Worm (Caenorhabditis elegans): ENCODE results near the gene slc-25A21.

The slc-25A21 gene

DNA sequence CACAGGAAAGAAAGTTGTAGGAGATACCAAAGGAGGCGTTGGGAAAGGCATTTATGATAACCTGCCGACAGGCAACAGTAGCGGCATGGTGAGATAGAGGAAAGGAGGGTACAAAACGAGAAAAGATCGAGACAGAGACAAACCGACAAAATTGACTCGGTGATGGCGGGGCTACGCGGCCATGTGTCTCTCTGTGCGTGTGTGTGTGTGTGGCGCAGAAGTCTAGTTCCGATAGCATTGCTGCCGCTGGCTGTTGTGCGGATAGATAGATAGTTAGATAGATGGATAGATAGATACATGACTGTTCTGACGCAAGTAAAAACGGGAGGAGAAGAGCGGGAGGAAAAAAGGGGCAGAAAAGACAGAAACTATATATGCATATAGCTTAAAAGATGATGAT, 32.8 kb upstream of the slc-25A21 start (continued):
- TF ChIP-seq lsy-2 (tag; optimal IDR thresholded peaks at IDR 0.05) (peak in 1 of 2 experiments; percentile 10), C16A3.4 (tag; optimal IDR thresholded peaks at IDR 0.05) (peak; percentile 19), sox-4 (tag; optimal IDR thresholded peaks at IDR 0.05) (no peak), nhr-77 (tag; optimal IDR thresholded peaks at IDR 0.05) (peak; percentile 11), ceh-82 (tag; optimal IDR thresholded peaks at IDR 0.05) (peak in 1 of 3 experiments; percentile 45), snpc-4 (tag; optimal IDR thresholded peaks at IDR 0.05) (peak; percentile 9)

- TF ChIP-seq C16A3.4 (tag; optimal IDR thresholded peaks at IDR 0.05) (no peak), dpl-1 (GFP tag; optimal IDR thresholded peaks at IDR 0.05) (no peak), grh-1 (GFP tag; IDR thresholded peaks at IDR 0.05) (no peak), Y116A8C.19 (tag; optimal IDR thresholded peaks at IDR 0.05; ENCODE audit: borderline replicate concordance) (no peak), dsc-1 (tag; optimal IDR thresholded peaks at IDR 0.05) (no peak), ceh-8 (GFP tag; optimal IDR thresholded peaks at IDR 0.05) (no peak), aly-2 (tag; optimal IDR thresholded peaks at IDR 0.05) (no peak), tlp-1 (tag; optimal IDR thresholded peaks at IDR 0.05) (no peak), nhr-12 (tag; optimal IDR thresholded peaks at IDR 0.05) (no peak), lsy-2 (tag; optimal IDR thresholded peaks at IDR 0.05) (no peak), nhr-76 (tag; optimal IDR thresholded peaks at IDR 0.05) (no peak), snu-23 (GFP tag; optimal IDR thresholded peaks at IDR 0.05) (no peak), zag-1 (tag; optimal IDR thresholded peaks at IDR 0.05) (no peak), ets-5 (GFP tag; IDR thresholded peaks at IDR 0.05) (no peak), ztf-11 (tag; optimal IDR thresholded peaks at IDR 0.05) (no peak), hlh-17 (GFP tag; optimal IDR thresholded peaks at IDR 0.05; ENCODE audit: borderline replicate concordance) (no peak), sptf-1 (tag; optimal IDR thresholded peaks at IDR 0.05) (no peak), nhr-85 (tag) (no peak)
Measured at ce11 chrX:16157499-16157898, 32.2 kb upstream of the slc-25A21 start.

- TF ChIP-seq sup-37 (GFP tag; optimal IDR thresholded peaks at IDR 0.05) (no peak), nhr-71 (tag; optimal IDR thresholded peaks at IDR 0.05) (peak; percentile 22), dpl-1 (GFP tag; optimal IDR thresholded peaks at IDR 0.05) (no peak), zag-1 (tag; optimal IDR thresholded peaks at IDR 0.05) (no peak), vab-15 (tag; optimal IDR thresholded peaks at IDR 0.05) (no peak), ets-5 (GFP tag; IDR thresholded peaks at IDR 0.05) (no peak), lin-14 (GFP tag; optimal IDR thresholded peaks at IDR 0.05) (peak; percentile 24), swsn-7 (tag; optimal IDR thresholded peaks at IDR 0.05) (no peak), nhr-84 (tag; optimal IDR thresholded peaks at IDR 0.05) (no peak), ceh-82 (tag; optimal IDR thresholded peaks at IDR 0.05) (no peak), lin-13 (GFP tag; optimal IDR thresholded peaks at IDR 0.05) (no peak), dsc-1 (tag; optimal IDR thresholded peaks at IDR 0.05) (peak; percentile 65), elt-3 (tag; optimal IDR thresholded peaks at IDR 0.05) (no peak), skn-1 (tag; optimal IDR thresholded peaks at IDR 0.05) (peak; percentile 92), unc-98 (GFP tag; IDR thresholded peaks at IDR 0.05) (no peak), efl-1 (optimal IDR thresholded peaks at IDR 0.05) (no peak), efl-1 (GFP tag; optimal IDR thresholded peaks at IDR 0.05 in 1 of 2) (peak in 1 of 2 experiments; percentile 62), ces-1 (GFP tag; optimal IDR thresholded peaks at IDR 0.05) (no peak), unc-30 (tag; optimal IDR thresholded peaks at IDR 0.05) (no peak), unc-62 (GFP tag; optimal IDR thresholded peaks at IDR 0.05) (no peak), elt-2 (tag; optimal IDR thresholded peaks at IDR 0.05) (peak; percentile 0), Y116A8C.19 (tag; optimal IDR thresholded peaks at IDR 0.05; ENCODE audit: borderline replicate concordance) (no peak), nhr-20 (tag; optimal IDR thresholded peaks at IDR 0.05) (peak; percentile 3), irx-1 (tag; optimal IDR thresholded peaks at IDR 0.05) (no peak), lin-39 (tag; optimal IDR thresholded peaks at IDR 0.05) (no peak)
Measured at ce11 chrX:16159359-16159758, 30.3 kb upstream of the slc-25A21 start.
